Worm (Caenorhabditis elegans) whole organism, young adult: ENCODE measurements around the gene smrc-1.

Experiments used
- B0019.2 ChIP-seq: fragments of 200-800 bp; sonication (Bioruptor generic); conservative IDR thresholded peaks from 2 replicates; pipeline ENCODE4 v1.3.6; 2022; ENCODE audit warnings: missing genetic modification reagents, missing genetic modification characterization, missing compliant biosample characterization
- B0035.1 ChIP-seq: sonication (generic microtip); optimal IDR thresholded peaks from 2 replicates; lab custom pipeline; 2016; ENCODE audit warnings: missing genetic modification characterization, mild to moderate bottlenecking, missing compliant biosample characterization, missing genotype, missing genetic modification reagents
- D2030.7 ChIP-seq: fragments of 200-800 bp; sonication (Bioruptor generic); IDR thresholded peaks from 2 replicates; pipeline ENCODE4 v1.3.6; 2022; ENCODE audit warnings: missing genetic modification reagents, missing genetic modification characterization, missing compliant biosample characterization
- F23B12.7 ChIP-seq: sonication (generic microtip); optimal IDR thresholded peaks from 2 replicates; lab custom pipeline; 2017; ENCODE audit warnings: missing genetic modification characterization, mild to moderate bottlenecking, missing compliant biosample characterization, antibody characterized with exemption, moderate library complexity; ENCODE audit not compliant: insufficient read depth
- F33H1.4 ChIP-seq: fragments of 200-800 bp; sonication (Bioruptor generic); IDR thresholded peaks from 2 replicates; pipeline ENCODE4 v1.3.6; 2022; ENCODE audit warnings: missing genetic modification reagents, missing genetic modification characterization, missing compliant biosample characterization
- K11D2.4 ChIP-seq: fragments of 200-800 bp; sonication (Bioruptor generic); IDR thresholded peaks from 2 replicates; pipeline ENCODE4 v1.3.6; 2022; ENCODE audit warnings: missing genetic modification reagents, missing genetic modification characterization, missing compliant biosample characterization
- T07F8.4 ChIP-seq: sonication (generic microtip); optimal IDR thresholded peaks from 2 replicates; lab custom pipeline; 2016; ENCODE audit warnings: mild to moderate bottlenecking, missing genetic modification characterization, moderate library complexity, missing compliant biosample characterization
- Y95B8A.8 ChIP-seq: fragments of 200-800 bp; sonication (Bioruptor generic); IDR thresholded peaks from 2 replicates; pipeline ENCODE4 v1.3.6; 2022; ENCODE audit warnings: missing genetic modification reagents, missing genetic modification characterization, missing compliant biosample characterization
- ZK185.1 ChIP-seq: sonication (generic microtip); optimal IDR thresholded peaks from 2 replicates; lab custom pipeline; 2016; ENCODE audit warnings: mild to moderate bottlenecking, missing genetic modification characterization, missing compliant biosample characterization; ENCODE audit not compliant: poor library complexity, severe bottlenecking
- aptf-2 ChIP-seq: fragments of 200-800 bp; sonication (Bioruptor generic); conservative IDR thresholded peaks from 2 replicates; pipeline ENCODE4 v1.3.6; 2022; ENCODE audit warnings: missing genetic modification reagents, missing genetic modification characterization, missing compliant biosample characterization
- atf-7 ChIP-seq: sonication (generic microtip); optimal IDR thresholded peaks from 2 replicates; lab custom pipeline; 2017; ENCODE audit warnings: mild to moderate bottlenecking, missing genetic modification characterization, missing compliant biosample characterization
- attf-3 ChIP-seq: fragments of 200-800 bp; sonication (Bioruptor generic); conservative IDR thresholded peaks from 2 replicates; pipeline ENCODE4 v1.3.6; 2022; ENCODE audit warnings: missing genetic modification reagents, missing genetic modification characterization, missing compliant biosample characterization
- cebp-2 ChIP-seq: fragments of 200-800 bp; sonication (Bioruptor generic); IDR thresholded peaks from 2 replicates; pipeline ENCODE4 v1.3.6; 2022; ENCODE audit warnings: missing genetic modification characterization, missing compliant biosample characterization
- ceh-100 ChIP-seq: fragments of 200-800 bp; sonication (Bioruptor generic); IDR thresholded peaks from 2 replicates; pipeline ENCODE4 v1.3.6; 2022; ENCODE audit warnings: missing genetic modification reagents, missing genetic modification characterization, missing compliant biosample characterization
- ceh-40 ChIP-seq: fragments of 200-800 bp; sonication (Bioruptor generic); IDR thresholded peaks from 2 replicates; pipeline ENCODE4 v1.3.6; 2022; ENCODE audit warnings: missing genetic modification characterization, missing compliant biosample characterization
- ceh-58 ChIP-seq: fragments of 200-800 bp; sonication (Bioruptor generic); IDR thresholded peaks from 2 replicates; pipeline ENCODE4 v1.3.6; 2022; ENCODE audit warnings: missing genetic modification characterization, missing compliant biosample characterization
- ceh-79 ChIP-seq: sonication (generic microtip); optimal IDR thresholded peaks from 2 replicates; lab custom pipeline; 2017; ENCODE audit warnings: mild to moderate bottlenecking, missing genetic modification characterization, missing compliant biosample characterization
- ceh-91 ChIP-seq: fragments of 200-800 bp; sonication (Bioruptor generic); IDR thresholded peaks from 2 replicates; pipeline ENCODE4 v1.3.6; 2022; ENCODE audit warnings: missing genetic modification reagents, missing genetic modification characterization, missing compliant biosample characterization
- chd-7 ChIP-seq: sonication (generic microtip); optimal IDR thresholded peaks from 2 replicates; lab custom pipeline; 2016; ENCODE audit warnings: mild to moderate bottlenecking, missing genetic modification characterization, moderate library complexity, missing compliant biosample characterization
- die-1 ChIP-seq: sonication (generic microtip); optimal IDR thresholded peaks from 2 replicates; lab custom pipeline; 2016; ENCODE audit warnings: missing genotype, mild to moderate bottlenecking, missing genetic modification characterization, missing compliant biosample characterization
- dpff-1 ChIP-seq: sonication (generic microtip); optimal IDR thresholded peaks from 2 replicates; lab custom pipeline; 2017; ENCODE audit warnings: mild to moderate bottlenecking, missing genetic modification characterization, missing compliant biosample characterization
- efl-1 ChIP-seq: fragments of 150-350 bp; optimal IDR thresholded peaks from 2 replicates; lab custom pipeline; 2014; ENCODE audit warnings: missing biosample characterization, missing genetic modification reagents, missing genetic modification characterization
- egl-18 ChIP-seq: fragments of 200-800 bp; sonication (Bioruptor generic); IDR thresholded peaks from 2 replicates; pipeline ENCODE4 v1.3.6; 2022; ENCODE audit warnings: missing genetic modification reagents, missing genetic modification characterization, missing compliant biosample characterization
- ekl-4 ChIP-seq: fragments of 200-800 bp; sonication (Bioruptor generic); IDR thresholded peaks from 2 replicates; pipeline ENCODE4 v1.3.6; 2022; ENCODE audit warnings: missing genetic modification reagents, missing genetic modification characterization, missing compliant biosample characterization
- ets-4 ChIP-seq: fragments of 200-800 bp; sonication (Bioruptor generic); optimal IDR thresholded peaks from 2 replicates; lab custom pipeline; 2018; ENCODE audit warnings: mild to moderate bottlenecking, missing genetic modification characterization, missing compliant biosample characterization
- hlh-12 ChIP-seq: sonication (generic microtip); optimal IDR thresholded peaks from 2 replicates; lab custom pipeline; 2016; ENCODE audit warnings: missing genetic modification characterization, missing compliant biosample characterization
- hlh-26 ChIP-seq: fragments of 200-800 bp; sonication (Bioruptor generic); conservative IDR thresholded peaks from 2 replicates; pipeline ENCODE4 v1.3.6; 2022; ENCODE audit warnings: missing genetic modification reagents, missing genetic modification characterization, missing compliant biosample characterization
- hmg-20 ChIP-seq: fragments of 200-800 bp; sonication (Bioruptor generic); IDR thresholded peaks from 2 replicates; pipeline ENCODE4 v1.3.6; 2022; ENCODE audit warnings: missing genetic modification reagents, missing genetic modification characterization, missing compliant biosample characterization
- lag-1 ChIP-seq: fragments of 200-800 bp; sonication (Bioruptor generic); IDR thresholded peaks from 2 replicates; pipeline ENCODE4 v1.3.6; 2022; ENCODE audit warnings: missing genetic modification reagents, missing genetic modification characterization, missing compliant biosample characterization
- let-526 ChIP-seq: fragments of 200-800 bp; sonication (Bioruptor generic); IDR thresholded peaks from 2 replicates; pipeline ENCODE4 v1.3.6; 2022; ENCODE audit warnings: missing genetic modification reagents, missing genetic modification characterization, missing compliant biosample characterization
- lin-35 ChIP-seq, 3 experiments: fragments of 150-350 bp in 2 of 3; sonication (generic microtip) in 1 of 3; optimal IDR thresholded peaks; 2 replicates each; lab custom pipeline; 2014 to 2018; ENCODE audit warnings: missing biosample characterization in 3 of 3, missing genetic modification characterization in 3 of 3, missing genetic modification reagents in 3 of 3
- lin-40 ChIP-seq: sonication (generic microtip); optimal IDR thresholded peaks from 2 replicates; lab custom pipeline; 2016; ENCODE audit warnings: missing genetic modification characterization, mild to moderate bottlenecking, missing compliant biosample characterization, missing genotype, missing genetic modification reagents
- lin-54 ChIP-seq: fragments of 200-800 bp; sonication (Bioruptor generic); optimal IDR thresholded peaks from 2 replicates; lab custom pipeline; 2018; ENCODE audit warnings: mild to moderate bottlenecking, missing genetic modification characterization, missing compliant biosample characterization
- lsy-27 ChIP-seq: sonication (generic microtip); optimal IDR thresholded peaks from 2 replicates; lab custom pipeline; 2017; ENCODE audit warnings: missing genetic modification characterization, mild to moderate bottlenecking, missing compliant biosample characterization, antibody characterized with exemption, missing genotype, borderline replicate concordance; ENCODE audit not compliant: insufficient read depth
- madf-10 ChIP-seq: sonication (generic microtip); optimal IDR thresholded peaks from 2 replicates; lab custom pipeline; 2016; ENCODE audit warnings: mild to moderate bottlenecking, missing genetic modification characterization, missing compliant biosample characterization
- mcd-1 ChIP-seq: fragments of 200-800 bp; sonication (Bioruptor generic); IDR thresholded peaks from 2 replicates; pipeline ENCODE4 v1.3.6; 2022; ENCODE audit warnings: missing genetic modification reagents, missing genetic modification characterization, missing compliant biosample characterization
- mxl-1 ChIP-seq: sonication (generic microtip); optimal IDR thresholded peaks from 2 replicates; lab custom pipeline; 2016; ENCODE audit warnings: missing genetic modification characterization, missing compliant biosample characterization
- nfya-1 ChIP-seq: sonication (generic microtip); optimal IDR thresholded peaks from 2 replicates; lab custom pipeline; 2017; ENCODE audit warnings: antibody characterized with exemption, missing compliant biosample characterization, missing genetic modification characterization, borderline replicate concordance; ENCODE audit not compliant: insufficient read depth
- nhr-80 ChIP-seq: sonication (generic microtip); optimal IDR thresholded peaks from 2 replicates; lab custom pipeline; 2016; ENCODE audit warnings: missing genetic modification characterization, missing compliant biosample characterization
- nhr-90 ChIP-seq: sonication (generic microtip); optimal IDR thresholded peaks from 2 replicates; lab custom pipeline; 2016; ENCODE audit warnings: missing genotype, mild to moderate bottlenecking, missing genetic modification characterization, missing compliant biosample characterization
- snpc-4 ChIP-seq, 5 experiments: fragments of 150-350 bp in 1 of 5; sonication (generic microtip) in 4 of 5; optimal IDR thresholded peaks; 2 replicates each; lab custom pipeline; 2014 to 2018; ENCODE audit warnings: missing genetic modification characterization in 5 of 5, missing biosample characterization in 3 of 5, antibody characterized with exemption in 2 of 5, mild to moderate bottlenecking in 2 of 5, missing compliant biosample characterization in 2 of 5, missing genotype in 2 of 5, moderate library complexity in 2 of 5, missing genetic modification reagents in 1 of 5
- sptf-2 ChIP-seq: fragments of 200-800 bp; sonication (Bioruptor generic); optimal IDR thresholded peaks from 2 replicates; lab custom pipeline; 2018; ENCODE audit warnings: mild to moderate bottlenecking, missing genetic modification characterization, missing compliant biosample characterization
- tbp1 ChIP-seq: fragments of 200-800 bp; sonication (Bioruptor generic); optimal IDR thresholded peaks from 2 replicates; lab custom pipeline; 2018; ENCODE audit warnings: mild to moderate bottlenecking, missing genetic modification characterization, missing compliant biosample characterization
- tbx-9 ChIP-seq: sonication (generic microtip); optimal IDR thresholded peaks from 2 replicates; lab custom pipeline; 2016; ENCODE audit warnings: borderline replicate concordance, missing genetic modification characterization, inconsistent platforms, missing compliant biosample characterization
- unc-62 ChIP-seq: fragments of 150-350 bp; optimal IDR thresholded peaks from 2 replicates; lab custom pipeline; 2014; ENCODE audit warnings: missing biosample characterization, missing genetic modification reagents, missing genetic modification characterization
- ztf-25 ChIP-seq: fragments of 200-800 bp; sonication (Bioruptor generic); IDR thresholded peaks from 2 replicates; pipeline ENCODE4 v1.3.6; 2022; ENCODE audit warnings: missing genetic modification reagents, missing genetic modification characterization, missing compliant biosample characterization
- ztf-6 ChIP-seq: fragments of 200-800 bp; sonication (Bioruptor generic); IDR thresholded peaks from 2 replicates; pipeline ENCODE4 v1.3.6; 2022; ENCODE audit warnings: missing genetic modification reagents, missing genetic modification characterization, missing compliant biosample characterization

The smrc-1 gene

DNA sequence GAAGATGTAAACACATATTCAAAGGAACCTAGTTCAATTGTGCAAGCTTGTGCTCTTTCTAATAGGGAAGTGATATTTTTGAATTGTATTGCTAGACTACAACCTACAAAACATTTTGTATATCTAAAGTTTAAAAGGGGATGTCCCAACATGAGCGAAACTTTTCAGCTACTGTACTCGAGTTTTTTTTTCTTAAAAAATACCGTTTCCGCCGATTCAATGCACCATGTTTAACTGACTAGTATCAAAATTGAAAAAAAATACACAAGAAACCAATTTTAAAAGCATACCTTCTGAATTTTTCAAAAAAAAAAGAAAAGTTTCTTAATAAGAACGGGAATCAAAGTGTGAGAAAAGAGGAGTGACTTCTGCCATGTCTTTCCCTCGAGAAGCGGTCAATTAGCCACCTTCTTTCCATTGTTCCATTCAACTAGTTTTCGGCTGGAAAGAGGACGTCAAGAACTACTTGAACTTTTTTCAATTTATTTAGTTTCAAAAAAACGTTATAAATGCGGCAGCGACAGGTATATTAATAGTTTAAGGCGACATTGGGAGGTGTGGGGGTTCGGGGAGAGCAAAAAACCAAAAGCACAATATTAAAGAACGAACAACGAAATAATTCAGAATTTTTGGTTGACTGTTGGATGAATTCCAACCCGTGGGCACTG lies 24.7 kb downstream of the smrc-1 start, which contains the start of gene nas-4 (continued):
- TF ChIP-seq madf-10 (tag; lab: Kevin White, UChicago) = no peak
- no peak for TF ChIP-seq F33H1.4
- peak; percentile 29 for TF ChIP-seq lin-40 (tag; lab: Kevin White, UChicago)
- no peak for TF ChIP-seq B0019.2 (GFP tag; lab: Robert Waterston, UW)
- no peak for TF ChIP-seq snpc-4 (GFP tag; optimal IDR thresholded peaks at IDR 0.05; lab: Kevin White, UChicago)
- no peak for TF ChIP-seq snpc-4 (tag; optimal IDR thresholded peaks at IDR 0.05; lab: Kevin White, UChicago)
- peak; percentile 35 for TF ChIP-seq nhr-90
- TF ChIP-seq ets-4 (GFP tag; lab: Kevin White, UChicago) = no peak
- TF ChIP-seq F23B12.7 (tag; lab: Kevin White, UChicago) = no peak
- no peak for TF ChIP-seq hlh-26 (GFP tag; lab: Robert Waterston, UW)
- TF ChIP-seq ceh-79 (tag; lab: Kevin White, UChicago) = no peak
- no peak for TF ChIP-seq chd-7 (tag; lab: Kevin White, UChicago)
- TF ChIP-seq mcd-1 = no peak
- TF ChIP-seq ceh-100 (GFP tag; lab: Robert Waterston, UW) = no peak
- no peak for TF ChIP-seq egl-18 (GFP tag; lab: Robert Waterston, UW)
- TF ChIP-seq hlh-12 (tag; lab: Kevin White, UChicago) = no peak
- no peak for TF ChIP-seq lin-54 (GFP tag; lab: Kevin White, UChicago)
- TF ChIP-seq ekl-4 (GFP tag; lab: Robert Waterston, UW) = 0 out of 2 replicates have a peak, but pooled peaks have one; percentile 12
- no peak for TF ChIP-seq ZK185.1 (tag; lab: Kevin White, UChicago)
- no peak for TF ChIP-seq D2030.7 (GFP tag; lab: Robert Waterston, UW)
- no peak for TF ChIP-seq nhr-80 (tag; lab: Kevin White, UChicago)
- TF ChIP-seq Y95B8A.8 (GFP tag; lab: Robert Waterston, UW) = no peak
- TF ChIP-seq lin-35 (GFP tag; optimal IDR thresholded peaks at IDR 0.05; lab: Kevin White, UChicago) = no peak
- no peak for TF ChIP-seq ceh-58
- no peak for TF ChIP-seq aptf-2
- TF ChIP-seq K11D2.4 (GFP tag; lab: Robert Waterston, UW) = no peak; the same call in 1 of the 2 replicates
- TF ChIP-seq ztf-6 (GFP tag; lab: Robert Waterston, UW) = no peak
- TF ChIP-seq attf-3 (GFP tag; lab: Robert Waterston, UW) = no peak
- no peak for TF ChIP-seq T07F8.4
- TF ChIP-seq ztf-25 = no peak
- no peak for TF ChIP-seq die-1 (tag; lab: Kevin White, UChicago)
- TF ChIP-seq dpff-1 (tag; lab: Kevin White, UChicago) = no peak
- no peak for TF ChIP-seq lsy-27 (tag; lab: Kevin White, UChicago)
- no peak for TF ChIP-seq lag-1
- TF ChIP-seq unc-62 (GFP tag; lab: Kevin White, UChicago) = no peak
- no peak for TF ChIP-seq tbp1 (GFP tag; lab: Kevin White, UChicago)
- no peak for TF ChIP-seq efl-1 (GFP tag; lab: Kevin White, UChicago)
- no peak for TF ChIP-seq ceh-91 (GFP tag; lab: Robert Waterston, UW)
- no peak for TF ChIP-seq hmg-20 (GFP tag; lab: Robert Waterston, UW)
- TF ChIP-seq sptf-2 (GFP tag; lab: Kevin White, UChicago) = no peak
- TF ChIP-seq ceh-40 (GFP tag; lab: Robert Waterston, UW) = no peak
- no peak for TF ChIP-seq tbx-9
- peak; percentile 6 for TF ChIP-seq atf-7 (tag; lab: Kevin White, UChicago)
- no peak for TF ChIP-seq let-526 (GFP tag; lab: Robert Waterston, UW)
- no peak for TF ChIP-seq mxl-1 (tag; lab: Kevin White, UChicago)
- peak; percentile 75 for TF ChIP-seq B0035.1 (tag; lab: Kevin White, UChicago)
- TF ChIP-seq cebp-2 (GFP tag; lab: Robert Waterston, UW) = peak; percentile 5; the same call in 1 of the 2 replicates
- TF ChIP-seq nfya-1 = no peak
